5 fruit fly cellular contexts compared by ENCODE assay signal in the genomic region with DNA sequence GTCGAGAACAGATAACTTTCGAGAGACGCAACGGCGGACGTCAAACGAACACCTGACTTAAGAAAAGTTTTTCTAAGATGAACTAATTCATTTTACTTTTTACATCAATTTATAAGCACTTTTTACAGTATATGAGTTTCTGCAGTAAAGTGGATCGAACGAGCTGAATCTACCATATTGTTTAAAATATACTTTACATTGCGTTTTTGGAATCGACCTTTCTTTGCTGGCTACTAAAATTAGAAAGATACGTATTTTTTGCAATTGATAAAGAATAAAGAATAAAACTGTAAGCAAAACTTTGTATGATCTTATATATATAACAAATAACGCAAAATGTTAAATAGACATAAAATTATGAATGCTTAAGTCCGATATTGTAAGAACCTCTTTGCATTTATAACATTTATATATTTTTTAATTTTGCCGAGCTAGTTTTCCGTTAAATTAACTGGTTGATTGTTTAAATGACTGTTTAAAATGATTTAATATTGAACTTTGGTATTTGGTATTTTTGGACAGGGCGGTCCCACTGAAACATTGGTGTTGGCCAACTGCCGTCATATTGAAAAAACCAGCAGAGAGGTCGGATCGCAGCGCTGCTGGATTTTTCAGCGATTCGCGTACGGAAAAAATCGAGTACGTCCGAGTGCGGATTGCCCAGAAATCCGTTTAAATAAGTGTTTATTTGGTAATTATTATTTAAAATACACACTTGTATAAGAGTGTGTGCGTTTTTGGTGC.
TF ChIP-seq lines count a peak whose summit lies in the region.

A gene (plus strand): TSS at position 559 of the 744 bp plus-strand sequence.

- peak; percentile 56 for TF ChIP-seq CTCF in whole organism, embryonic (GFP tag; optimal IDR thresholded peaks at IDR 0.05; lab: Kevin White, UChicago)

TF ChIP-seq in whole organism, adult, 20 proteins besides CTCF, POLR2A, EP300 and RAD21 (continues in another document):
- TF ChIP-seq Mnt (GFP tag; optimal IDR thresholded peaks at IDR 0.05; lab: Kevin White, UChicago) (peak; percentile 3), CG7045 (GFP tag; optimal IDR thresholded peaks at IDR 0.05; lab: Kevin White, UChicago) (no peak), CG1620 (GFP tag; optimal IDR thresholded peaks at IDR 0.05; lab: Kevin White, UChicago) (peak; percentile 49), Clk (GFP tag; optimal IDR thresholded peaks at IDR 0.05; lab: Kevin White, UChicago) (no peak), toe (GFP tag; optimal IDR thresholded peaks at IDR 0.05; lab: Kevin White, UChicago) (no peak), tj (GFP tag; optimal IDR thresholded peaks at IDR 0.05; lab: Kevin White, UChicago) (peak; percentile 14), bab1 (GFP tag; optimal IDR thresholded peaks at IDR 0.05; lab: Kevin White, UChicago) (peak; percentile 47), kay (GFP tag; lab: Kevin White, UChicago; ENCODE audit: borderline replicate concordance) (peak; percentile 59), CG11617 (GFP tag; optimal IDR thresholded peaks at IDR 0.05; lab: Kevin White, UChicago) (no peak), Crg-1 (GFP tag; optimal IDR thresholded peaks at IDR 0.05; lab: Kevin White, UChicago) (no peak), CG7101 (tag; optimal IDR thresholded peaks at IDR 0.05; lab: Kevin White, UChicago) (peak; percentile 55), cnc (optimal IDR thresholded peaks at IDR 0.05; lab: Kevin White, UChicago) (no peak), CG14711 (tag; optimal IDR thresholded peaks at IDR 0.05; lab: Kevin White, UChicago) (no peak), Hr96 (GFP tag; optimal IDR thresholded peaks at IDR 0.05; lab: Kevin White, UChicago) (no peak), cic (GFP tag; optimal IDR thresholded peaks at IDR 0.05; lab: Kevin White, UChicago) (peak; percentile 2), pad (GFP tag; optimal IDR thresholded peaks at IDR 0.05; lab: Kevin White, UChicago) (no peak), CG5204 (GFP tag; optimal IDR thresholded peaks at IDR 0.05; lab: Kevin White, UChicago) (no peak)

TF ChIP-seq in whole organism, embryonic, 481 proteins besides CTCF, POLR2A, EP300 and RAD21 (continues in another document):
- TF ChIP-seq CG30020 (tag; optimal IDR thresholded peaks at IDR 0.05; lab: Kevin White, UChicago): peak; percentile 18
- TF ChIP-seq Sox102F (GFP tag; optimal IDR thresholded peaks at IDR 0.05; lab: Kevin White, UChicago): no peak
- no peak for TF ChIP-seq maf-S (GFP tag; optimal IDR thresholded peaks at IDR 0.05; lab: Kevin White, UChicago)
- TF ChIP-seq cad (GFP tag; optimal IDR thresholded peaks at IDR 0.05; lab: Kevin White, UChicago): no peak
- peak; percentile 50 for TF ChIP-seq CG1603 (tag; optimal IDR thresholded peaks at IDR 0.05; lab: Kevin White, UChicago)
- peak; percentile 67 for TF ChIP-seq CG10267 (tag; optimal IDR thresholded peaks at IDR 0.05; lab: Kevin White, UChicago)
- no peak for TF ChIP-seq CG11696 (GFP tag; IDR thresholded peaks at IDR 0.05; lab: Robert Waterston, UW)
- peak; percentile 39 for TF ChIP-seq CG13296 (GFP tag; optimal IDR thresholded peaks at IDR 0.05; lab: Kevin White, UChicago)
- no peak for TF ChIP-seq seq (GFP tag; IDR thresholded peaks at IDR 0.05; lab: Robert Waterston, UW)
- peak; percentile 21 for TF ChIP-seq CG33213 (GFP tag; optimal IDR thresholded peaks at IDR 0.05; lab: Kevin White, UChicago)
- TF ChIP-seq ewg (GFP tag; optimal IDR thresholded peaks at IDR 0.05; lab: Kevin White, UChicago): no peak
- peak; percentile 63 for TF ChIP-seq gro (GFP tag; optimal IDR thresholded peaks at IDR 0.05; lab: Kevin White, UChicago)
- peak; percentile 36 for TF ChIP-seq HmgZ (tag; optimal IDR thresholded peaks at IDR 0.05; lab: Kevin White, UChicago)
- TF ChIP-seq dmrt99B (tag; optimal IDR thresholded peaks at IDR 0.05; lab: Kevin White, UChicago): peak; percentile 1
- TF ChIP-seq CG6654 (GFP tag; optimal IDR thresholded peaks at IDR 0.05; lab: Kevin White, UChicago): no peak
- TF ChIP-seq CG5180 (GFP tag; optimal IDR thresholded peaks at IDR 0.05; lab: Kevin White, UChicago): no peak
- peak; percentile 57 for TF ChIP-seq Dek (tag; optimal IDR thresholded peaks at IDR 0.05; lab: Kevin White, UChicago)

TF ChIP-seq in whole organism, prepupa, 60 proteins besides CTCF, POLR2A, EP300 and RAD21:
- TF ChIP-seq OdsH (GFP tag; optimal IDR thresholded peaks at IDR 0.05; lab: Kevin White, UChicago) (no peak), Sox102F (GFP tag; optimal IDR thresholded peaks at IDR 0.05; lab: Kevin White, UChicago) (peak; percentile 34), CG11294 (GFP tag; IDR thresholded peaks at IDR 0.05; lab: Robert Waterston, UW) (no peak), Hr39 (GFP tag; optimal IDR thresholded peaks at IDR 0.05; lab: Kevin White, UChicago) (no peak), Eip93F (GFP tag; optimal IDR thresholded peaks at IDR 0.05; lab: Kevin White, UChicago) (peak; percentile 47), esn (GFP tag; optimal IDR thresholded peaks at IDR 0.05; lab: Kevin White, UChicago) (peak; percentile 20), cyc (GFP tag; optimal IDR thresholded peaks at IDR 0.05; lab: Kevin White, UChicago) (peak; percentile 19), Eip75B (GFP tag; optimal IDR thresholded peaks at IDR 0.05; lab: Kevin White, UChicago) (peak; percentile 12), lz (GFP tag; optimal IDR thresholded peaks at IDR 0.05; lab: Kevin White, UChicago) (peak; percentile 16), fkh (GFP tag; optimal IDR thresholded peaks at IDR 0.05; lab: Kevin White, UChicago) (no peak), topi (GFP tag; optimal IDR thresholded peaks at IDR 0.05; lab: Kevin White, UChicago) (peak; percentile 12), pdm3 (GFP tag; optimal IDR thresholded peaks at IDR 0.05; lab: Kevin White, UChicago) (peak; percentile 20), CG1621 (tag; optimal IDR thresholded peaks at IDR 0.05; lab: Kevin White, UChicago) (peak; percentile 79), fd85E (GFP tag; optimal IDR thresholded peaks at IDR 0.05; lab: Kevin White, UChicago) (no peak), dsx (GFP tag; optimal IDR thresholded peaks at IDR 0.05; lab: Kevin White, UChicago; ENCODE audit: poor library complexity, severe bottlenecking) (peak; percentile 16), Eip78C (GFP tag; lab: Kevin White, UChicago) (peak; percentile 71)
TF ChIP-seq in whole organism, prepupa: peak in this region for 11.

TF ChIP-seq in whole organism, pupa, 21 proteins besides CTCF, POLR2A, EP300 and RAD21:
- TF ChIP-seq Pif1A (GFP tag; optimal IDR thresholded peaks at IDR 0.05; lab: Kevin White, UChicago): peak; percentile 47
- TF ChIP-seq Pif1B (GFP tag; optimal IDR thresholded peaks at IDR 0.05; lab: Kevin White, UChicago): peak; percentile 32
- peak; percentile 5 for TF ChIP-seq D1 (tag; optimal IDR thresholded peaks at IDR 0.05; lab: Kevin White, UChicago)
- TF ChIP-seq CG12605 (GFP tag; IDR thresholded peaks at IDR 0.05; lab: Robert Waterston, UW): no peak
TF ChIP-seq in whole organism, pupa: peak in this region for 3.

TF ChIP-seq in whole organism, wandering third instar larva, 38 proteins besides CTCF, POLR2A, EP300 and RAD21:
- TF ChIP-seq Sp1 (GFP tag; optimal IDR thresholded peaks at IDR 0.05; lab: Kevin White, UChicago) (peak; percentile 38), Myc (optimal IDR thresholded peaks at IDR 0.05; lab: Kevin White, UChicago) (no peak), rgr (GFP tag; optimal IDR thresholded peaks at IDR 0.05; lab: Kevin White, UChicago) (peak; percentile 42), CG9705 (GFP tag; optimal IDR thresholded peaks at IDR 0.05; lab: Kevin White, UChicago) (no peak), ey (GFP tag; optimal IDR thresholded peaks at IDR 0.05; lab: Kevin White, UChicago) (no peak), lola (GFP tag; optimal IDR thresholded peaks at IDR 0.05; lab: Kevin White, UChicago) (no peak), foxo (GFP tag; optimal IDR thresholded peaks at IDR 0.05; lab: Kevin White, UChicago) (no peak), GATAd (GFP tag; optimal IDR thresholded peaks at IDR 0.05; lab: Kevin White, UChicago) (no peak), usp (GFP tag; optimal IDR thresholded peaks at IDR 0.05; lab: Kevin White, UChicago) (no peak), woc (GFP tag; optimal IDR thresholded peaks at IDR 0.05; lab: Kevin White, UChicago) (no peak), tai (GFP tag; optimal IDR thresholded peaks at IDR 0.05; lab: Kevin White, UChicago) (no peak), sage (GFP tag; optimal IDR thresholded peaks at IDR 0.05; lab: Kevin White, UChicago) (no peak), dl (GFP tag; optimal IDR thresholded peaks at IDR 0.05; lab: Kevin White, UChicago; ENCODE audit: insufficient read depth in 1 of 2, partially characterized antibody in 2 of 2) (peak in 1 of 2 experiments; percentile 1), Mio (GFP tag; optimal IDR thresholded peaks at IDR 0.05; lab: Kevin White, UChicago) (no peak), N (GFP tag; optimal IDR thresholded peaks at IDR 0.05; lab: Kevin White, UChicago) (no peak), HLH106 (tag; optimal IDR thresholded peaks at IDR 0.05; lab: Kevin White, UChicago) (no peak), Abd-B (GFP tag; optimal IDR thresholded peaks at IDR 0.05; lab: Kevin White, UChicago) (no peak), Dif (GFP tag; optimal IDR thresholded peaks at IDR 0.05; lab: Kevin White, UChicago; ENCODE audit: partially characterized antibody) (peak; percentile 62), Hr83 (GFP tag; optimal IDR thresholded peaks at IDR 0.05; lab: Kevin White, UChicago; ENCODE audit: poor library complexity, severe bottlenecking) (no peak), Dfd (GFP tag; optimal IDR thresholded peaks at IDR 0.05; lab: Kevin White, UChicago) (no peak), brk (GFP tag; optimal IDR thresholded peaks at IDR 0.05; lab: Kevin White, UChicago) (peak; percentile 14), Hnf4 (GFP tag; optimal IDR thresholded peaks at IDR 0.05; lab: Kevin White, UChicago) (peak; percentile 17)
